Fruit fly (Drosophila melanogaster): ENCODE measurements around the gene CG9921.

The CG9921 gene

DNA sequence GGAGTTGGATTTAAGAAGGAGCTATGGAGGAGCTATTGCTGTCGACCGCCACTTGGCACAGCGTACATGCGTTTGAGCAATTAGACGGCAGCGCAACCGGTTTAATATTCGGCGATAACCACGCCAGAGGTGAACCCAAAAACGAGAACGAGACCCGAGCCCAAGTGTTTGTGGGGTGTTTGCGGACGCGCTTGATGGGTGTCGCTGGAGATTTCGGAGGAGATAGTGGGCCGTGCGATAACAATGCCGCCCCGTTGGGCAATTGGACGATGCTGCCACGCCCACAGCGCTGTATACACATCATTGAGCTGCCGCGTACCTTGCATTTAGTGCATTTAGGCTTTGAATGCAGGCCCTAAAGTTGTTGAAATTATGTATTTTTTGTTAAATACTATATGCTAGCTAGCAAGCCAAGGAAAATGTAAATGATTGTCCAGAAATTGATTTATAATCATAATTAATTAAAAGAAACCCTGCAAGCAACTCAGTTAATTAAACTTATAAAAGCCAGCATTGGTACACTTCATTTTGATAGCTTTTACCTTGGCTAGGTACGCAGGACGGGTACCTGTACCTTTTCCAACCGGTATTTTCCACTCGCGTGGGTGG, 25.0 kb downstream of the CG9921 start, which contains the start of gene Had1:
Had1 (minus strand) TSS at position 358 of the 609 bp plus-strand sequence.
- no peak for TF ChIP-seq ara (GFP tag; IDR thresholded peaks at IDR 0.05)
- peak; percentile 43; the same call in 1 of the 2 replicates for TF ChIP-seq Rfx (GFP tag; IDR thresholded peaks at IDR 0.05)
- no peak for TF ChIP-seq CG5245 (GFP tag; optimal IDR thresholded peaks at IDR 0.05)
- TF ChIP-seq cg (GFP tag; optimal IDR thresholded peaks at IDR 0.05): no peak
- TF ChIP-seq CG3726 (GFP tag; IDR thresholded peaks at IDR 0.05): no peak
- TF ChIP-seq HLH3B (GFP tag; IDR thresholded peaks at IDR 0.05): no peak
- TF ChIP-seq eve (GFP tag; optimal IDR thresholded peaks at IDR 0.05): no peak
- TF ChIP-seq caup (GFP tag; optimal IDR thresholded peaks at IDR 0.05; ENCODE audit: severe bottlenecking): no peak
- no peak for TF ChIP-seq CG8089 (GFP tag; optimal IDR thresholded peaks at IDR 0.05)
- no peak for TF ChIP-seq CG6272 (GFP tag; IDR thresholded peaks at IDR 0.05)
- no peak for TF ChIP-seq CG17359 (tag; optimal IDR thresholded peaks at IDR 0.05)
- no peak for TF ChIP-seq fd102C (GFP tag; optimal IDR thresholded peaks at IDR 0.05)
- TF ChIP-seq E2f1 (GFP tag; IDR thresholded peaks at IDR 0.05): no peak
- no peak for TF ChIP-seq rib (GFP tag; IDR thresholded peaks at IDR 0.05)
- TF ChIP-seq CG12299 (tag; optimal IDR thresholded peaks at IDR 0.05): no peak
- no peak for TF ChIP-seq CG15514 (GFP tag; optimal IDR thresholded peaks at IDR 0.05)
- TF ChIP-seq ftz-f1 (GFP tag; optimal IDR thresholded peaks at IDR 0.05): no peak
- no peak for TF ChIP-seq B-H1 (GFP tag; IDR thresholded peaks at IDR 0.05)
- TF ChIP-seq gem (tag; optimal IDR thresholded peaks at IDR 0.05): no peak
- TF ChIP-seq CTCF (GFP tag; optimal IDR thresholded peaks at IDR 0.05): no peak
- no peak for TF ChIP-seq HmgD (GFP tag; optimal IDR thresholded peaks at IDR 0.05)
- no peak for TF ChIP-seq luna (GFP tag; optimal IDR thresholded peaks at IDR 0.05)
- peak; percentile 95 for TF ChIP-seq grn (GFP tag; optimal IDR thresholded peaks at IDR 0.05)
- TF ChIP-seq MESR4 (GFP tag; optimal IDR thresholded peaks at IDR 0.05): peak; percentile 3
- TF ChIP-seq Sry-δ (GFP tag; optimal IDR thresholded peaks at IDR 0.05): no peak
- 0 out of 3 replicates have a peak, but pooled peaks have one; percentile 33 for TF ChIP-seq otp (GFP tag; IDR thresholded peaks at IDR 0.05)
- TF ChIP-seq CG31388 (GFP tag; optimal IDR thresholded peaks at IDR 0.05): no peak
- peak; percentile 71 for TF ChIP-seq Deaf1 (tag; optimal IDR thresholded peaks at IDR 0.05)
- peak; percentile 22 for TF ChIP-seq HmgZ (tag; optimal IDR thresholded peaks at IDR 0.05)
- no peak for TF ChIP-seq sima (GFP tag; optimal IDR thresholded peaks at IDR 0.05)
- TF ChIP-seq CG32772 (GFP tag; IDR thresholded peaks at IDR 0.05): no peak
- TF ChIP-seq CG16863 (GFP tag; optimal IDR thresholded peaks at IDR 0.05): no peak
- TF ChIP-seq CG2875 (GFP tag; optimal IDR thresholded peaks at IDR 0.05): no peak
- no peak for TF ChIP-seq crp (GFP tag; optimal IDR thresholded peaks at IDR 0.05)
- no peak for TF ChIP-seq shn (GFP tag; optimal IDR thresholded peaks at IDR 0.05)
- peak; percentile 81 for TF ChIP-seq CG34376 (GFP tag; optimal IDR thresholded peaks at IDR 0.05)
- no peak for TF ChIP-seq CG8944 (GFP tag; optimal IDR thresholded peaks at IDR 0.05)
- TF ChIP-seq CG4282 (GFP tag; optimal IDR thresholded peaks at IDR 0.05): no peak
- TF ChIP-seq GATAe (GFP tag; conservative IDR thresholded peaks at IDR 0.05): no peak; the same call in 1 of the 2 replicates
- no peak for TF ChIP-seq prd (optimal IDR thresholded peaks at IDR 0.05)
- TF ChIP-seq prd (GFP tag; IDR thresholded peaks at IDR 0.05): no peak
- TF ChIP-seq zen (tag; optimal IDR thresholded peaks at IDR 0.05): no peak
- TF ChIP-seq lilli (GFP tag; optimal IDR thresholded peaks at IDR 0.05): no peak
- TF ChIP-seq CG8388 (GFP tag; optimal IDR thresholded peaks at IDR 0.05): no peak
- TF ChIP-seq sob (GFP tag; IDR thresholded peaks at IDR 0.05): no peak
- TF ChIP-seq CG11696 (GFP tag; IDR thresholded peaks at IDR 0.05): no peak
- TF ChIP-seq lbe (GFP tag; optimal IDR thresholded peaks at IDR 0.05): no peak
- no peak for TF ChIP-seq CG18476 (GFP tag; optimal IDR thresholded peaks at IDR 0.05)
- TF ChIP-seq ind (GFP tag; optimal IDR thresholded peaks at IDR 0.05): no peak
- TF ChIP-seq Chrac-16 (GFP tag; optimal IDR thresholded peaks at IDR 0.05): no peak
- TF ChIP-seq gro (GFP tag; optimal IDR thresholded peaks at IDR 0.05): no peak
- no peak for TF ChIP-seq CG8281 (tag; optimal IDR thresholded peaks at IDR 0.05)
